Fruit fly (Drosophila melanogaster): ENCODE data around the gene CG12713.

CG12713 gene

dm6 chr3L:15832146-15832545 lies at the start of gene CG12713 (continued):
- TF ChIP-seq Ravus (GFP tag; IDR thresholded peaks at IDR 0.05): no peak
- TF ChIP-seq CG31441 (GFP tag; IDR thresholded peaks at IDR 0.05): peak; percentile 43; the same call in 1 of the 2 replicates
- TF ChIP-seq Opbp (GFP tag; IDR thresholded peaks at IDR 0.05; ENCODE audit: partially characterized antibody): peak; percentile 80; the same call in 2 of the 3 replicates
- no peak for TF ChIP-seq B-H1 (GFP tag; IDR thresholded peaks at IDR 0.05)
- TF ChIP-seq CG31388 (GFP tag; optimal IDR thresholded peaks at IDR 0.05): no peak
- TF ChIP-seq CG2199 (GFP tag; IDR thresholded peaks at IDR 0.05): no peak
- no peak for TF ChIP-seq klu (GFP tag; IDR thresholded peaks at IDR 0.05)
- TF ChIP-seq CG12236 (GFP tag; optimal IDR thresholded peaks at IDR 0.05): no peak
- no peak for TF ChIP-seq Kr (GFP tag; optimal IDR thresholded peaks at IDR 0.05)
- TF ChIP-seq wek (GFP tag; optimal IDR thresholded peaks at IDR 0.05): no peak
- TF ChIP-seq bsh (GFP tag; optimal IDR thresholded peaks at IDR 0.05): no peak
- TF ChIP-seq emc (GFP tag; optimal IDR thresholded peaks at IDR 0.05): no peak
- no peak for TF ChIP-seq Bteb2 (GFP tag; optimal IDR thresholded peaks at IDR 0.05)
- no peak for TF ChIP-seq CG7987 (GFP tag; optimal IDR thresholded peaks at IDR 0.05)
- TF ChIP-seq prd (optimal IDR thresholded peaks at IDR 0.05): no peak
- no peak for TF ChIP-seq prd (GFP tag; IDR thresholded peaks at IDR 0.05)
- TF ChIP-seq CG8924 (tag; optimal IDR thresholded peaks at IDR 0.05): peak; percentile 17
- TF ChIP-seq CG10366 (GFP tag; IDR thresholded peaks at IDR 0.05): no peak
- TF ChIP-seq Max (GFP tag; optimal IDR thresholded peaks at IDR 0.05): no peak
- TF ChIP-seq NfI (GFP tag; optimal IDR thresholded peaks at IDR 0.05): no peak
- no peak for TF ChIP-seq CG18619 (GFP tag; optimal IDR thresholded peaks at IDR 0.05)
- no peak for TF ChIP-seq CG4730 (GFP tag; IDR thresholded peaks at IDR 0.05)
- TF ChIP-seq Six4 (GFP tag; optimal IDR thresholded peaks at IDR 0.05): peak; percentile 8
- TF ChIP-seq ken (GFP tag; IDR thresholded peaks at IDR 0.05): no peak
- TF ChIP-seq CG14014 (GFP tag; IDR thresholded peaks at IDR 0.05): no peak
- no peak for TF ChIP-seq shn (GFP tag; optimal IDR thresholded peaks at IDR 0.05)
- TF ChIP-seq Fer1 (GFP tag; optimal IDR thresholded peaks at IDR 0.05): no peak
- no peak for TF ChIP-seq jigr1 (GFP tag; IDR thresholded peaks at IDR 0.05)
- TF ChIP-seq Optix (GFP tag; IDR thresholded peaks at IDR 0.05): no peak
- no peak for TF ChIP-seq Gsc (GFP tag; IDR thresholded peaks at IDR 0.05)
- no peak for TF ChIP-seq CG10462 (GFP tag; optimal IDR thresholded peaks at IDR 0.05)
- no peak for TF ChIP-seq CG10543 (GFP tag; optimal IDR thresholded peaks at IDR 0.05)
- no peak for TF ChIP-seq CG18599 (GFP tag; optimal IDR thresholded peaks at IDR 0.05)
- TF ChIP-seq pho (GFP tag; optimal IDR thresholded peaks at IDR 0.05): no peak
- no peak for TF ChIP-seq gcm2 (GFP tag; optimal IDR thresholded peaks at IDR 0.05)
- peak; percentile 52 for TF ChIP-seq CG12659 (GFP tag; optimal IDR thresholded peaks at IDR 0.05)
- peak; percentile 69 for TF ChIP-seq HmgZ (tag; optimal IDR thresholded peaks at IDR 0.05)
- TF ChIP-seq tup (GFP tag; optimal IDR thresholded peaks at IDR 0.05): no peak
- no peak for TF ChIP-seq pb (GFP tag; optimal IDR thresholded peaks at IDR 0.05)
- TF ChIP-seq ewg (GFP tag; optimal IDR thresholded peaks at IDR 0.05): no peak
- TF ChIP-seq gcm (GFP tag; optimal IDR thresholded peaks at IDR 0.05): no peak
- TF ChIP-seq ERR (GFP tag; optimal IDR thresholded peaks at IDR 0.05): no peak
- TF ChIP-seq dpn (GFP tag; optimal IDR thresholded peaks at IDR 0.05): peak; percentile 22 to 34
- TF ChIP-seq Vsx1 (GFP tag; optimal IDR thresholded peaks at IDR 0.05): no peak
- TF ChIP-seq CG10274 (GFP tag; optimal IDR thresholded peaks at IDR 0.05): no peak
- no peak for TF ChIP-seq yki (optimal IDR thresholded peaks at IDR 0.05)
- TF ChIP-seq CG2712 (tag; optimal IDR thresholded peaks at IDR 0.05): peak; percentile 44
- no peak for TF ChIP-seq CG32532 (GFP tag; IDR thresholded peaks at IDR 0.05)
- no peak for TF ChIP-seq zf30C (GFP tag; optimal IDR thresholded peaks at IDR 0.05)
- TF ChIP-seq abd-A (tag; optimal IDR thresholded peaks at IDR 0.05): no peak
- no peak for TF ChIP-seq Nf-YC (tag; optimal IDR thresholded peaks at IDR 0.05)
- TF ChIP-seq lab (GFP tag; optimal IDR thresholded peaks at IDR 0.05): no peak
- TF ChIP-seq CG15479 (GFP tag; optimal IDR thresholded peaks at IDR 0.05): no peak

Data from whole organism, embryonic.